Worm (Caenorhabditis elegans) whole organism, early embryonic: Measurements from ENCODE around the gene R09E12.9.

Experiments
- ama-1 ChIP-seq: fragments of 150-350 bp; optimal IDR thresholded peaks from 2 replicates; lab custom pipeline; 2014
- tra-4 ChIP-seq: sonication (generic microtip); optimal IDR thresholded peaks from 2 replicates; lab custom pipeline; 2017; ENCODE audit warnings: missing genetic modification characterization, missing compliant biosample characterization

DNA sequence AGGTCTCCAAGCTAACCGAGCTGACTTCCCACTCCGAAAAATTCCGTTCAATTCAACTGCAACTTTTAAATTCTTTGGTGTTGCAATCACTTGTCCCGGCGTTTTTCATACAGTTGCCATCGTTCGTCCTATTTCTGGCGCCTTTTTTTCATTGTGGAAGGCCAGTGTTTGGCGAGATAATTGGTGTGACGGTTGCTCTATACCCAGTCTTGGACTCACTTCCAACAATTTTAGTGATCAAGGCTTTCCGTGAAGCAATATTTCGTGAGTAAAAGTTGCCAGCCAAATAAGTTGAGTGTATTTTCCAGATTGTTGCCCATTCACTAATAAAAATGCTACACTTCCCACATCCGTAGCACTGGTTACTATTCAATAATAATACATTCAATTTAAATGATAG, 5.2 kb upstream of the R09E12.9 start:
- TF ChIP-seq ama-1 (no peak), tra-4 (no peak)
